Fruit fly (Drosophila melanogaster): ENCODE data around the gene CG31373.
A peak's percentile ranks its signal among the peaks of the same experiment; 100 is the strongest.

CG31373 gene

dm6 chr3R:10696371-10696777 is 12.8 kb downstream of the CG31373 start, which contains the start of the genes pug, CG14683 and CG46459 (continued):
- TF ChIP-seq grau (tag; optimal IDR thresholded peaks at IDR 0.05) = peak; percentile 31
- TF ChIP-seq CG10274 (GFP tag; optimal IDR thresholded peaks at IDR 0.05) = no peak
- TF ChIP-seq dimm (GFP tag; IDR thresholded peaks at IDR 0.05) = no peak
- peak; percentile 40 for TF ChIP-seq Atf3 (GFP tag; optimal IDR thresholded peaks at IDR 0.05)
- peak; percentile 15 for TF ChIP-seq CG8924 (tag; optimal IDR thresholded peaks at IDR 0.05)
- no peak for TF ChIP-seq CG11456 (GFP tag; IDR thresholded peaks at IDR 0.05)
- TF ChIP-seq CG31388 (GFP tag; optimal IDR thresholded peaks at IDR 0.05) = no peak
- peak; percentile 21 for TF ChIP-seq bab2 (GFP tag; optimal IDR thresholded peaks at IDR 0.05)
- TF ChIP-seq Dbx (GFP tag; IDR thresholded peaks at IDR 0.05) = 0 out of 3 replicates have a peak, but pooled peaks have one; percentile 53
- no peak for TF ChIP-seq pb (GFP tag; optimal IDR thresholded peaks at IDR 0.05)
- TF ChIP-seq CG16815 (GFP tag; optimal IDR thresholded peaks at IDR 0.05) = no peak
- peak; percentile 32 for TF ChIP-seq CG9609 (GFP tag; optimal IDR thresholded peaks at IDR 0.05)
- TF ChIP-seq sob (GFP tag; IDR thresholded peaks at IDR 0.05) = peak; percentile 65
- TF ChIP-seq mld (GFP tag; IDR thresholded peaks at IDR 0.05; ENCODE audit: partially characterized antibody) = peak; percentile 91
- TF ChIP-seq tgo (GFP tag; IDR thresholded peaks at IDR 0.05) = peak; percentile 23; the same call in 1 of the 3 replicates
- peak; percentile 63 for TF ChIP-seq Rfx (GFP tag; IDR thresholded peaks at IDR 0.05)
- TF ChIP-seq otp (GFP tag; IDR thresholded peaks at IDR 0.05) = no peak
- peak; percentile 12 for TF ChIP-seq PHDP (tag; optimal IDR thresholded peaks at IDR 0.05)
- no peak for TF ChIP-seq ham (GFP tag; IDR thresholded peaks at IDR 0.05)
- no peak for TF ChIP-seq Gsc (GFP tag; IDR thresholded peaks at IDR 0.05)
- no peak for TF ChIP-seq CG33213 (GFP tag; optimal IDR thresholded peaks at IDR 0.05)
- TF ChIP-seq Opbp (GFP tag; IDR thresholded peaks at IDR 0.05; ENCODE audit: partially characterized antibody) = peak; percentile 94
- no peak for TF ChIP-seq Neu2 (GFP tag; optimal IDR thresholded peaks at IDR 0.05; ENCODE audit: borderline replicate concordance)
- peak; percentile 42 for TF ChIP-seq CG5245 (GFP tag; optimal IDR thresholded peaks at IDR 0.05)
- no peak for TF ChIP-seq CG4282 (GFP tag; optimal IDR thresholded peaks at IDR 0.05)
- no peak for TF ChIP-seq CG10462 (GFP tag; optimal IDR thresholded peaks at IDR 0.05)
- no peak for TF ChIP-seq Lhr (GFP tag; optimal IDR thresholded peaks at IDR 0.05)
- TF ChIP-seq ems (GFP tag; optimal IDR thresholded peaks at IDR 0.05) = peak; percentile 66
- TF ChIP-seq BEAF-32 (GFP tag; optimal IDR thresholded peaks at IDR 0.05) = peak; percentile 94
- peak; percentile 62 for TF ChIP-seq CG13624 (GFP tag; optimal IDR thresholded peaks at IDR 0.05)
- TF ChIP-seq Hr51 (GFP tag; optimal IDR thresholded peaks at IDR 0.05) = peak in 1 of 2 experiments; percentile 28
- TF ChIP-seq seq (GFP tag; IDR thresholded peaks at IDR 0.05) = no peak
- no peak; the same call in 3 of the 4 replicates for TF ChIP-seq Gug (GFP tag; IDR thresholded peaks at IDR 0.05)
- TF ChIP-seq CG31441 (GFP tag; IDR thresholded peaks at IDR 0.05) = no peak
- TF ChIP-seq insv (GFP tag; optimal IDR thresholded peaks at IDR 0.05) = no peak
- no peak for TF ChIP-seq CG3407 (GFP tag; optimal IDR thresholded peaks at IDR 0.05)
- TF ChIP-seq CG14014 (GFP tag; IDR thresholded peaks at IDR 0.05) = 0 out of 2 replicates have a peak, but pooled peaks have one; percentile 14
- no peak for TF ChIP-seq esg (GFP tag; conservative IDR thresholded peaks at IDR 0.05)
- no peak for TF ChIP-seq hkb (optimal IDR thresholded peaks at IDR 0.05)
- peak; percentile 35; the same call in 1 of the 2 replicates for TF ChIP-seq hkb (GFP tag; IDR thresholded peaks at IDR 0.05)
- TF ChIP-seq CG14860 (GFP tag; IDR thresholded peaks at IDR 0.05; ENCODE audit: partially characterized antibody) = peak; percentile 98
- no peak for TF ChIP-seq CG17328 (GFP tag; IDR thresholded peaks at IDR 0.05)
- TF ChIP-seq abd-A (tag; optimal IDR thresholded peaks at IDR 0.05) = no peak
- TF ChIP-seq CG18764 (GFP tag; optimal IDR thresholded peaks at IDR 0.05) = no peak
- TF ChIP-seq CG1529 (GFP tag; optimal IDR thresholded peaks at IDR 0.05) = no peak
- no peak for TF ChIP-seq CG6813 (GFP tag; optimal IDR thresholded peaks at IDR 0.05)
- peak; percentile 38 for TF ChIP-seq pho (GFP tag; optimal IDR thresholded peaks at IDR 0.05)
- peak; percentile 27 for TF ChIP-seq CG9876 (GFP tag; optimal IDR thresholded peaks at IDR 0.05)
- no peak for TF ChIP-seq Tbp (GFP tag; optimal IDR thresholded peaks at IDR 0.05)
- TF ChIP-seq HmgD (GFP tag; optimal IDR thresholded peaks at IDR 0.05) = no peak
- TF ChIP-seq lola (GFP tag; optimal IDR thresholded peaks at IDR 0.05) = peak in 1 of 3 experiments; percentile 26
- no peak for TF ChIP-seq Poxn (GFP tag; IDR thresholded peaks at IDR 0.05)

All from whole organism, embryonic.